Worm (Caenorhabditis elegans): ENCODE results near the gene F20D12.12.
A peak's percentile ranks its signal among the peaks of the same experiment; 100 is the strongest.

The F20D12.12 gene

ce11 chrIV:7924975-7925828, 22.0 kb upstream of the F20D12.12 start:
- no peak for TF ChIP-seq hmg-4 (GFP tag; optimal IDR thresholded peaks at IDR 0.05)
- TF ChIP-seq aly-1 (tag; optimal IDR thresholded peaks at IDR 0.05), result no peak
- TF ChIP-seq ama-1 (optimal IDR thresholded peaks at IDR 0.05), result no peak
- no peak for TF ChIP-seq hnd-1 (tag; optimal IDR thresholded peaks at IDR 0.05)
- no peak for TF ChIP-seq hmbx-1 (tag; optimal IDR thresholded peaks at IDR 0.05)
- no peak for TF ChIP-seq sea-1 (GFP tag; conservative IDR thresholded peaks at IDR 0.05)
- TF ChIP-seq B0310.2 (tag; optimal IDR thresholded peaks at IDR 0.05), result no peak
- no peak for TF ChIP-seq pes-1 (GFP tag; IDR thresholded peaks at IDR 0.05)
- no peak for TF ChIP-seq flt-1 (GFP tag; IDR thresholded peaks at IDR 0.05)
- TF ChIP-seq tbx-11 (GFP tag; IDR thresholded peaks at IDR 0.05), result no peak
- TF ChIP-seq ets-7 (tag; optimal IDR thresholded peaks at IDR 0.05), result no peak
- no peak for TF ChIP-seq tra-4 (tag; optimal IDR thresholded peaks at IDR 0.05)
- TF ChIP-seq ceh-13 (GFP tag; optimal IDR thresholded peaks at IDR 0.05), result no peak
- no peak for TF ChIP-seq tbx-37 (GFP tag; conservative IDR thresholded peaks at IDR 0.05)
- TF ChIP-seq scrt-1 (GFP tag; IDR thresholded peaks at IDR 0.05), result no peak
- no peak for TF ChIP-seq ceh-36 (tag; optimal IDR thresholded peaks at IDR 0.05)

ce11 chrIV:7926102-7926840, 21.0 kb upstream of the F20D12.12 start, which contains the start of gene rps-2:
rps-2 (minus strand) TSS chrIV:7926391.
- no peak for TF ChIP-seq ama-1 (optimal IDR thresholded peaks at IDR 0.05)
- TF ChIP-seq sea-1 (GFP tag; conservative IDR thresholded peaks at IDR 0.05), result no peak
- TF ChIP-seq tbx-11 (GFP tag; IDR thresholded peaks at IDR 0.05), result peak; percentile 8; the same call in 1 of the 2 replicates
- peak; percentile 35 for TF ChIP-seq F13C5.2 (tag; optimal IDR thresholded peaks at IDR 0.05)
- TF ChIP-seq pes-1 (GFP tag; IDR thresholded peaks at IDR 0.05), result no peak

- no peak for TF ChIP-seq ets-7 (tag; optimal IDR thresholded peaks at IDR 0.05)
Observed at ce11 chrIV:7927218-7927617, 20.0 kb upstream of the F20D12.12 start, which contains the start of gene C49H3.12. C49H3.12 (minus strand) TSS chrIV:7927318.

- TF ChIP-seq tbx-37 (GFP tag; conservative IDR thresholded peaks at IDR 0.05) (no peak), sea-1 (GFP tag; conservative IDR thresholded peaks at IDR 0.05) (no peak), F13C5.2 (tag; optimal IDR thresholded peaks at IDR 0.05) (no peak), ama-1 (optimal IDR thresholded peaks at IDR 0.05) (no peak), hmg-4 (GFP tag; optimal IDR thresholded peaks at IDR 0.05) (no peak), tra-4 (tag; optimal IDR thresholded peaks at IDR 0.05) (no peak), flt-1 (GFP tag; IDR thresholded peaks at IDR 0.05) (no peak), hmbx-1 (tag; optimal IDR thresholded peaks at IDR 0.05) (no peak)
Observed at ce11 chrIV:7927852-7928251, 19.4 kb upstream of the F20D12.12 start, which contains the start of gene gcy-8. gcy-8 (plus strand) TSS chrIV:7928152.

ce11 chrIV:7931873-7932272, 15.4 kb upstream of the F20D12.12 start:
- no peak for TF ChIP-seq scrt-1 (GFP tag; IDR thresholded peaks at IDR 0.05)

- TF ChIP-seq flt-1 (GFP tag; IDR thresholded peaks at IDR 0.05) (no peak), hnd-1 (tag; optimal IDR thresholded peaks at IDR 0.05) (no peak), scrt-1 (GFP tag; IDR thresholded peaks at IDR 0.05) (no peak), aly-1 (tag; optimal IDR thresholded peaks at IDR 0.05) (no peak), hmg-4 (GFP tag; optimal IDR thresholded peaks at IDR 0.05) (no peak), tra-4 (tag; optimal IDR thresholded peaks at IDR 0.05) (no peak), ama-1 (optimal IDR thresholded peaks at IDR 0.05) (no peak), hmbx-1 (tag; optimal IDR thresholded peaks at IDR 0.05) (no peak), pes-1 (GFP tag; IDR thresholded peaks at IDR 0.05) (no peak)
Observed at ce11 chrIV:7933733-7934132, 13.5 kb upstream of the F20D12.12 start, which contains the start of gene bbs-2. bbs-2 (plus strand) TSS chrIV:7934033.

- TF ChIP-seq tbx-11 (GFP tag; IDR thresholded peaks at IDR 0.05) (no peak), scrt-1 (GFP tag; IDR thresholded peaks at IDR 0.05) (no peak), sea-1 (GFP tag; conservative IDR thresholded peaks at IDR 0.05) (no peak), aly-1 (tag; optimal IDR thresholded peaks at IDR 0.05) (no peak), tbx-37 (GFP tag; conservative IDR thresholded peaks at IDR 0.05) (no peak), B0310.2 (tag; optimal IDR thresholded peaks at IDR 0.05) (no peak), ama-1 (optimal IDR thresholded peaks at IDR 0.05) (no peak), ceh-36 (tag; optimal IDR thresholded peaks at IDR 0.05) (no peak), flt-1 (GFP tag; IDR thresholded peaks at IDR 0.05) (no peak), F13C5.2 (tag; optimal IDR thresholded peaks at IDR 0.05) (no peak)
Observed at ce11 chrIV:7938834-7939233, 8.4 kb upstream of the F20D12.12 start, which contains the start of gene F20D12.7. F20D12.7 (minus strand) TSS chrIV:7938934.

ce11 chrIV:7940919-7941318, 6.3 kb upstream of the F20D12.12 start, which contains the start of gene exc-9:
exc-9 (minus strand) TSS chrIV:7941019.
- TF ChIP-seq B0310.2 (tag; optimal IDR thresholded peaks at IDR 0.05), result no peak
- no peak for TF ChIP-seq ama-1 (optimal IDR thresholded peaks at IDR 0.05)
- no peak for TF ChIP-seq pes-1 (GFP tag; IDR thresholded peaks at IDR 0.05)
- no peak for TF ChIP-seq ets-7 (tag; optimal IDR thresholded peaks at IDR 0.05)
- TF ChIP-seq scrt-1 (GFP tag; IDR thresholded peaks at IDR 0.05), result no peak
- TF ChIP-seq tbx-11 (GFP tag; IDR thresholded peaks at IDR 0.05), result no peak
- TF ChIP-seq tbx-37 (GFP tag; conservative IDR thresholded peaks at IDR 0.05), result no peak
- TF ChIP-seq flt-1 (GFP tag; IDR thresholded peaks at IDR 0.05), result no peak
- no peak for TF ChIP-seq hmbx-1 (tag; optimal IDR thresholded peaks at IDR 0.05)
- TF ChIP-seq ceh-36 (tag; optimal IDR thresholded peaks at IDR 0.05), result no peak
- no peak for TF ChIP-seq aly-1 (tag; optimal IDR thresholded peaks at IDR 0.05)
- TF ChIP-seq sea-1 (GFP tag; conservative IDR thresholded peaks at IDR 0.05), result no peak
- TF ChIP-seq ceh-13 (GFP tag; optimal IDR thresholded peaks at IDR 0.05), result no peak
- TF ChIP-seq tra-4 (tag; optimal IDR thresholded peaks at IDR 0.05), result no peak
- no peak for TF ChIP-seq hmg-4 (GFP tag; optimal IDR thresholded peaks at IDR 0.05)

Measured in whole organism, early embryonic.